Fruit fly (Drosophila melanogaster): ENCODE data around the gene RpS15Aa.
A peak's percentile ranks its signal among the peaks of the same experiment; 100 is the strongest.

dm6 chrX:13319376-13319883 lies 18.1 kb downstream of the RpS15Aa start:
- TF ChIP-seq Lpt (GFP tag; optimal IDR thresholded peaks at IDR 0.05): peak; percentile 62
- TF ChIP-seq CG8319 (GFP tag; optimal IDR thresholded peaks at IDR 0.05): peak; percentile 41
